Fruit fly (Drosophila melanogaster) whole organism: Measurements from ENCODE around the gene Jon65Aiii.

Experiments
- EcR ChIP-seq, 2 experiments: fragments of >200 bp; optimal IDR thresholded peaks; 2 replicates each; lab custom pipeline; 2017; ENCODE audit warnings: missing biosample characterization in 2 of 2, missing genetic modification characterization in 2 of 2, missing genetic modification reagents in 2 of 2
- pan ChIP-seq: fragments of >200 bp; optimal IDR thresholded peaks from 2 replicates; lab custom pipeline; 2017
- psq ChIP-seq: fragments of >200 bp; optimal IDR thresholded peaks from 2 replicates; lab custom pipeline; 2017

DNA sequence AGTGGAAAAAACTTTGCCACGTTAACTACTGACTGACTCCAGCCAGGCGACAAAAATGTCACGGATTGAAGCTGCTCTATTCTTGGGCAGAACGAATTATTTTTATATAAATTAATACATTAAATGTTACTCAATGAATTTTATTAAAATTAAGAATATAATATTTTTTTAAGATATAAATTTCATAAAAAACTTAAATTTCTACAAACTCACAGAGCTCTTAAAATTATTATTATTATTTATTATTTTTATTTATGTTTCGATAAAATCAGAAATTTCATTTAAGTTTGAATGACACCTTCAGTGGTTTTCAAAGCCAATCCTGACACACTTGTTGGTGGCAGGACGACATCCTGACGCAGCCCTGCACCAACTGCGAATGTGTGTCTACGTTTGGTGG, 34.6 kb downstream of the Jon65Aiii start:
- TF ChIP-seq pan (lab: Kevin White, UChicago) (no peak), psq (lab: Kevin White, UChicago) (no peak), EcR (GFP tag; optimal IDR thresholded peaks at IDR 0.05; lab: Kevin White, UChicago) (no peak)
